Worm (Caenorhabditis elegans): ENCODE results near the gene K01G5.10.

K01G5.10 gene

DNA sequence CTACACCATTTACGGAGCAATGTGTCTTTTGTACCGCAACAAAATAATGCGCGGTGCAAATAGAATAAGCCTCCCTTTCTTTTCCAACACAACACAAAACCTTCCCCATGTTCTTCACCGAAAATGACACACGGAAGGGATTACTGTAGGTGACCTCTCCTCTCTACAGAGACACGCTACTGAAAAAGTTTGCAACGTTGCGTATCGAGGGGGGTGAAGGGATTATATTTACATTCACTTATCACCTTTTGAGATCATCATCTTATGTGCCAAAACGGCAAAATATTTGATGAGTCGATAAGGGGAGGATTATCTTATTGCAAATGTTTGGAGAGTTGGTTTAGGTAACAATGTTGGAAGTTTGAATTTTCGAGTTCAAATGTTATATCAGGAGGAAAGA, 24.7 kb upstream of the K01G5.10 start:
- no peak for TF ChIP-seq unc-3 (GFP tag; conservative IDR thresholded peaks at IDR 0.05)
- TF ChIP-seq unc-3 (tag; optimal IDR thresholded peaks at IDR 0.05) = no peak
- peak; percentile 96 for TF ChIP-seq pax-1 (tag; optimal IDR thresholded peaks at IDR 0.05)

DNA sequence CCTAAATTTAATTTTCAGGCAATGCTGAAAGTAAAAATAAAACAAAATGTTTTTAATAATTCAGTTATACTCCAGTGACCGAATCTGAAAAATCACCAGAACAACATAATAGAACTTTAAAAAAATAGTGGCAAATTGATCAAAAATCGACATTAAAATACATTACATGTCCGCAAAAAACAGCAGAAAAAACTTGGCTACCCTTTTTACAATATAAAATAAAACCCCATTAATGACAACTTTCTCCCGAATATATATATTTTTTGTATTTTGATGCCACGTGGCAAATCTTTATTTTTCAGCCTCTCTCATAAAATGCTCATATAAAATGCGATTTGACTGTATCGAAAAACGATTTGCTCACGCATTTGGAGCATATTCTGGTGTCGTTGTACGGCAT, 23.2 kb upstream of the K01G5.10 start, which contains the start of gene ptr-19:
Gene ptr-19, plus strand, starts transcription at position 301 of the 400 bp plus-strand sequence.
- TF ChIP-seq unc-86 (tag; optimal IDR thresholded peaks at IDR 0.05) = no peak

DNA sequence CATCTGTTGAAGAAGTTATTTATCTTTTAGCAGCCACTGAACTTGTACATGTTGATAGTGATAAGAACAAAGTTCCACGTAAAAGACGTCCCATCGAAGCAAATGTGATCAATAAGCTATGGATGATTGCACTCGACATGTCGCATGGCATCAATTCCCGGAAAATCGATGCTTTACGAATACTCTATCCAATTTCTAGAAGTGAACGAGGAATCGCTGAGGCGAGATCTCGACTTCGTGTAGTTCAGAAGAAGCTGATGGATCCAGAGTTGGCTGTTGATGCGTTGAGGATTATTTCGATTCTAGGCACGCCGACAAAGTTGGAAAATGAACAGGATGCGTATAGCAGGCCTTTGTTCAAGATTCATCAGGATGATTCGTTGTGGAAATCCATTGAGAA, 11.4 kb upstream of the K01G5.10 start:
- TF ChIP-seq sox-2 (GFP tag; IDR thresholded peaks at IDR 0.05) (no peak), che-1 (tag; optimal IDR thresholded peaks at IDR 0.05) (no peak), nhr-232 (tag; optimal IDR thresholded peaks at IDR 0.05) (no peak), ttx-3 (tag; optimal IDR thresholded peaks at IDR 0.05) (no peak), ceh-30 (tag; optimal IDR thresholded peaks at IDR 0.05) (no peak), ceh-48 (tag; optimal IDR thresholded peaks at IDR 0.05) (no peak), hlh-6 (tag; optimal IDR thresholded peaks at IDR 0.05) (no peak), fax-1 (tag; optimal IDR thresholded peaks at IDR 0.05) (no peak), hlh-15 (tag; optimal IDR thresholded peaks at IDR 0.05) (no peak), syd-9 (tag; optimal IDR thresholded peaks at IDR 0.05) (no peak), nhr-11 (tag; optimal IDR thresholded peaks at IDR 0.05) (no peak), ztf-16 (tag; optimal IDR thresholded peaks at IDR 0.05) (no peak), elt-2 (tag; optimal IDR thresholded peaks at IDR 0.05) (no peak), sox-4 (tag; optimal IDR thresholded peaks at IDR 0.05) (no peak), mec-3 (tag; optimal IDR thresholded peaks at IDR 0.05; ENCODE audit: borderline replicate concordance) (no peak), tbx-2 (tag; optimal IDR thresholded peaks at IDR 0.05) (no peak), pqm-1 (tag; optimal IDR thresholded peaks at IDR 0.05) (no peak), elt-4 (tag; optimal IDR thresholded peaks at IDR 0.05) (no peak), gmeb-2 (tag; optimal IDR thresholded peaks at IDR 0.05) (no peak), dve-1 (tag; optimal IDR thresholded peaks at IDR 0.05) (no peak)

DNA sequence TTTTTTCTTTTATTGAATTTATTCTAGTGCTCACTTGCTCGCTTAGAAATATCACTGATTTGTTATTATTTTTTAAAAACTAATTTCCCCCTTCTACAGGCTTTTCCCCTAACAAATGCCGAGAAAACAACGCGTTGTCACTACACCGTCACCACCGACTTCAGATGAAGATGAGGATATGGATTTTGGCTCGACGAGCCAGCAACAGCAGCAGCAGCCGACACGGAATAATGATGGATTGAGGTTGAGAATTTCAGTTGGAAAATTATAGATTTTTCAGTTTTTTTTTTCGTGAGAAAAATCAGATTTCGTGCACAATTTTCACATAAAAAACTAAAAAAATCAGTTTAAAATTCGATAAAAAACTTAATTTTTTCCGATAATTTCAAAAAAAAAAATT, 4.7 kb upstream of the K01G5.10 start, which contains the start of gene dpy-28:
Gene dpy-28, plus strand, starts transcription at position 100 of the 400 bp plus-strand sequence.
- no peak for TF ChIP-seq ceh-2 (tag; optimal IDR thresholded peaks at IDR 0.05)
- TF ChIP-seq K02D7.2 (tag; optimal IDR thresholded peaks at IDR 0.05) = no peak
- TF ChIP-seq nhr-232 (tag; optimal IDR thresholded peaks at IDR 0.05) = no peak
- no peak for TF ChIP-seq ama-1 (optimal IDR thresholded peaks at IDR 0.05)
- TF ChIP-seq dve-1 (tag; optimal IDR thresholded peaks at IDR 0.05) = no peak
- no peak for TF ChIP-seq ceh-31 (tag; optimal IDR thresholded peaks at IDR 0.05)

DNA sequence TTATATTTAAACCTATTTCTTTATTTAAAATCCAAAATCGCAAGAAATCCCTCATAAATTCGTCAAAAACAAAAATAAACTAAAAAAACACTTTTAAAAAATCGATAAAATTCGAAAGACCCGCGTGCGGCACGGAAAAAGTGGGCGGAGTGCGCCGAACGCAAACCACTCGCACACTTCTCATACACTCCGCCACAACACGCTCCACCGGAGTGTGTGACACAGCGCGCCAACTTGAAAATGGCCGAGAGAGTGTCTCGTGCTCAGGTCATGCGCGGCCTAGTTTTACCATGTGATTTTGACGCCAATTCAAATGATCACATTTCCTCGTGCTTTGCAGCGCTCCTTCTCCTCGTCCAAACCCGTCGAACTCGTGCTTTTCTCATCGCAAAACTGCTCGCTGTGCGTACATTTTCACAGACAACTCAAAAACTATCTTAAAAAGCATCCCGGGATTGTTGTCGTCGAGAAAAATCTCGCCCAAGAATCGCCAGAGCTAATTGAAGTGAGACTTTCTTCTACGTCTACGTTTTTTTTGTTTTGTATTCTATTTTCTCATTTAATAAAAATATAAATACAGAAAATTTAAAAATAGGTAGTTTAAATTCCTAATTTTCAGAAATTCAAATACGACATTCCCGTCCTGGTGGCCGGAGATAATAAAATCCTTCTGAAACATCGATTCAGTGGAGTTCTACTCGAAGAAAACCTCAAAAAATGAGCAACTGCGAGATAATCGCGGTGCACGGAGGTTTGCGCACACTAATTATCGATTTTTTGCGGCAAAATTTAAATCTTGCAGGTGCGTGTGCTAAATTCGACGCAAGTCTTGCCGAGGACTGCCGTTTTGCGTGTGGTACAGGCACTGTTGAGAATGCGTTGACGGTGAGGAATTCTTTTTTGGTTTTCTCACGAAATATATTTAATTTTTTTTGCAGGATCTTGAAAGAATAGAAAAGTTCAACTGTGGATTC, 1.0 kb upstream of the K01G5.10 start, which contains the start of gene tasp-1:
Gene tasp-1, plus strand, starts transcription at position 258 of the 974 bp plus-strand sequence.
- peak; percentile 97 for TF ChIP-seq ceh-22 (tag; optimal IDR thresholded peaks at IDR 0.05)
- peak; percentile 100 for TF ChIP-seq ceh-34 (tag; optimal IDR thresholded peaks at IDR 0.05)
- peak; percentile 92 for TF ChIP-seq Y22D7AL.16 (tag; optimal IDR thresholded peaks at IDR 0.05)
- TF ChIP-seq rnt-1 (tag; optimal IDR thresholded peaks at IDR 0.05) = peak; percentile 100
- TF ChIP-seq ceh-6 (GFP tag; optimal IDR thresholded peaks at IDR 0.05) = peak; percentile 90
- peak; percentile 98 for TF ChIP-seq C08G9.2 (tag; optimal IDR thresholded peaks at IDR 0.05)
- peak; percentile 92 for TF ChIP-seq fax-1 (tag; optimal IDR thresholded peaks at IDR 0.05)
- TF ChIP-seq ref-2 (tag; optimal IDR thresholded peaks at IDR 0.05) = peak; percentile 100
- TF ChIP-seq ceh-19 (GFP tag; optimal IDR thresholded peaks at IDR 0.05) = peak; percentile 96
- peak; percentile 99 for TF ChIP-seq ceh-14 (tag; optimal IDR thresholded peaks at IDR 0.05)
- TF ChIP-seq ahr-1 (tag; optimal IDR thresholded peaks at IDR 0.05) = peak; percentile 97
- peak; percentile 84 for TF ChIP-seq ceh-24 (tag; optimal IDR thresholded peaks at IDR 0.05)
- peak; percentile 93 for TF ChIP-seq ceh-45 (GFP tag; IDR thresholded peaks at IDR 0.05)
- peak; percentile 99 for TF ChIP-seq ets-4 (tag; optimal IDR thresholded peaks at IDR 0.05)
- TF ChIP-seq pqm-1 (tag; optimal IDR thresholded peaks at IDR 0.05) = peak; percentile 99
- peak; percentile 93 for TF ChIP-seq unc-55 (GFP tag; optimal IDR thresholded peaks at IDR 0.05)
- TF ChIP-seq nhr-232 (tag; optimal IDR thresholded peaks at IDR 0.05) = peak; percentile 62
- TF ChIP-seq K09A11.1 (tag; optimal IDR thresholded peaks at IDR 0.05; ENCODE audit: insufficient read depth) = peak; percentile 95
- TF ChIP-seq ttx-3 (tag; optimal IDR thresholded peaks at IDR 0.05) = peak; percentile 89
- TF ChIP-seq ama-1 (optimal IDR thresholded peaks at IDR 0.05) = no peak
- TF ChIP-seq pag-3 (tag; optimal IDR thresholded peaks at IDR 0.05; ENCODE audit: borderline replicate concordance) = peak; percentile 95
- peak; percentile 87 for TF ChIP-seq fkh-6 (tag; optimal IDR thresholded peaks at IDR 0.05)
